Worm (Caenorhabditis elegans): Measurements from ENCODE around the gene C44C10.11.

The C44C10.11 gene

DNA sequence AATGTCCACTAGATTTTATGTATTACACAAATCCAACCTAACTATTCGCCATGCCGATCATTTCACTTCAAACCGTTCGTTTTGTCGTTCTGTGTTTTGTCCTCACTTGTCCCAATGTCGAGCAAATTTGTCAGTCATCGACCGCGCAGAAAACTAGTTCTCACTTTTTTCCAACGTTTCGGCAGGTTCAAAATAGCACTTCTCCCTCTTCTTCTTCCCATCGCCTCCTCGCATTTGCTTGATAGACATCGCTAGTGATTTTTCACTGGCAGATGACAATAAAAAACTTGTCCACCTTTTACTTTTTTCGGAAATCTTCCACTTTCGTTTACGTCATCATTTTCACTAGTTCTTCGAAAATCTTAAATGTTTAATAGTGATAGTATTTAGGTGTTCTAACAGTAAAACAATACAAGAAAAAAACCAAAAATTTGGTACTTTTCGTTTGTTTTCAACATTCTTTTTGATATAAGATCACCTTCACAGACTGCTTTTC, 44.6 kb downstream of the C44C10.11 start:
- TF ChIP-seq nhr-11 (tag; optimal IDR thresholded peaks at IDR 0.05) (no peak), aha-1 (tag) (peak; percentile 61), lir-3 (tag; optimal IDR thresholded peaks at IDR 0.05) (no peak), mep-1 (tag; optimal IDR thresholded peaks at IDR 0.05) (no peak), nhr-41 (GFP tag; IDR thresholded peaks at IDR 0.05) (no peak), sdz-12 (GFP tag; optimal IDR thresholded peaks at IDR 0.05) (no peak), aly-2 (tag; optimal IDR thresholded peaks at IDR 0.05) (no peak), dmd-9 (GFP tag; IDR thresholded peaks at IDR 0.05) (no peak)

DNA sequence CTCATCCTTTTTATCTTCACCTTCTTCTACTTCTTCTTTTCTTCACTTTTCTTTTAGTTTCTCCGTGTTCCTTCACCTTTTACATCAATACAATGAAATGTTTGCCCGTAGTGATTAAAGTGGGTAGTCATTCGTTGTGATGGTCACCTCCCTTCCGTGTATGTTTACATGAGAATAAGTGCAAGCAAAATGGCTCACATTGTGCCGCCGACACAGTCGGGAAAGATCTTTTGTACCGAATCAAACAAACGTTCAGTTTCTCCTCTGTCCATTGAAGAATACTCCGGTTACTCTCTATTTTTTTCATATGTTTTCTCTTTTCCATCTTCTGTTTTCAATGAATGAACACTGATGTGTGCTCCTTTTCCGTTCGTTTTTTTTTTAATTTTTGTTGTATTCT, 46.0 kb downstream of the C44C10.11 start:
- TF ChIP-seq mes-2 (tag; optimal IDR thresholded peaks at IDR 0.05; ENCODE audit: poor library complexity, severe bottlenecking) (peak; percentile 9), php-3 (GFP tag; IDR thresholded peaks at IDR 0.05) (no peak), dve-1 (tag; optimal IDR thresholded peaks at IDR 0.05; ENCODE audit: insufficient read depth) (peak; percentile 8), pha-4 (GFP tag; IDR thresholded peaks at IDR 0.05) (no peak), pha-4 (tag; optimal IDR thresholded peaks at IDR 0.05) (peak; percentile 62), aha-1 (tag) (peak; percentile 53), daf-16 (GFP tag; optimal IDR thresholded peaks at IDR 0.05) (no peak), daf-16 (tag; optimal IDR thresholded peaks at IDR 0.05) (peak; percentile 52), daf-12 (tag; optimal IDR thresholded peaks at IDR 0.05) (no peak)

ce11 chrX:11662557-11662956, 47.6 kb downstream of the C44C10.11 start:
- TF ChIP-seq dve-1 (tag; optimal IDR thresholded peaks at IDR 0.05; ENCODE audit: insufficient read depth) (peak; percentile 52), mes-2 (tag; optimal IDR thresholded peaks at IDR 0.05; ENCODE audit: poor library complexity, severe bottlenecking) (peak; percentile 5), ztf-11 (tag; optimal IDR thresholded peaks at IDR 0.05) (no peak), nhr-28 (tag; optimal IDR thresholded peaks at IDR 0.05) (peak; percentile 9), dpl-1 (GFP tag; optimal IDR thresholded peaks at IDR 0.05) (peak; percentile 65), nhr-48 (tag; optimal IDR thresholded peaks at IDR 0.05) (no peak)

ce11 chrX:11662069-11662468, 48.1 kb downstream of the C44C10.11 start:
- TF ChIP-seq lin-38 (GFP tag; IDR thresholded peaks at IDR 0.05) (no peak), ceh-62 (tag; optimal IDR thresholded peaks at IDR 0.05) (no peak), duxl-1 (tag; optimal IDR thresholded peaks at IDR 0.05; ENCODE audit: poor library complexity) (no peak), arid-1 (GFP tag; conservative IDR thresholded peaks at IDR 0.05) (no peak), dmd-8 (GFP tag; IDR thresholded peaks at IDR 0.05) (no peak), set-16 (GFP tag; IDR thresholded peaks at IDR 0.05) (no peak), ZK546.5 (tag; optimal IDR thresholded peaks at IDR 0.05) (no peak), tra-1 (GFP tag; IDR thresholded peaks at IDR 0.05) (0 out of 2 replicates have a peak, but pooled peaks have one; percentile 9), zip-11 (GFP tag; IDR thresholded peaks at IDR 0.05) (no peak), zip-2 (tag; optimal IDR thresholded peaks at IDR 0.05) (no peak), ztf-11 (tag; optimal IDR thresholded peaks at IDR 0.05) (no peak), dpl-1 (GFP tag; optimal IDR thresholded peaks at IDR 0.05) (no peak), ceh-82 (tag; optimal IDR thresholded peaks at IDR 0.05) (no peak), snpc-4 (tag; optimal IDR thresholded peaks at IDR 0.05) (no peak), aha-1 (tag) (peak; percentile 37), snpc-1.2 (GFP tag; IDR thresholded peaks at IDR 0.05) (no peak), lsy-2 (tag; optimal IDR thresholded peaks at IDR 0.05) (no peak), pqm-1 (tag; optimal IDR thresholded peaks at IDR 0.05) (no peak), cey-2 (tag; optimal IDR thresholded peaks at IDR 0.05; ENCODE audit: borderline replicate concordance, insufficient read depth) (no peak), lin-29 (GFP tag; IDR thresholded peaks at IDR 0.05) (no peak), php-3 (GFP tag; IDR thresholded peaks at IDR 0.05) (no peak), T20F7.1 (GFP tag; optimal IDR thresholded peaks at IDR 0.05) (no peak), attf-4 (tag; optimal IDR thresholded peaks at IDR 0.05) (no peak), egl-43 (GFP tag; IDR thresholded peaks at IDR 0.05) (no peak), ceh-28 (tag; optimal IDR thresholded peaks at IDR 0.05) (no peak), ces-1 (GFP tag; optimal IDR thresholded peaks at IDR 0.05) (no peak), nhr-25 (tag; optimal IDR thresholded peaks at IDR 0.05; ENCODE audit: borderline replicate concordance, insufficient read depth) (no peak), mxl-3 (GFP tag; optimal IDR thresholded peaks at IDR 0.05) (peak; percentile 11), unc-62 (GFP tag; optimal IDR thresholded peaks at IDR 0.05 in 1 of 2) (peak in 1 of 2 experiments; percentile 4), unc-62 (tag; optimal IDR thresholded peaks at IDR 0.05) (no peak), madf-5 (GFP tag; IDR thresholded peaks at IDR 0.05) (no peak)
